Fruit fly (Drosophila melanogaster): Measurements from ENCODE around the gene CG32700.

The CG32700 gene

dm6 chrX:9582659-9583317 lies 32.1 kb upstream of the CG32700 start (continued):
- TF ChIP-seq CG11902 (GFP tag; optimal IDR thresholded peaks at IDR 0.05): peak; percentile 36
- TF ChIP-seq dsx (GFP tag; optimal IDR thresholded peaks at IDR 0.05; ENCODE audit: poor library complexity, severe bottlenecking): peak; percentile 57
- peak; percentile 44 to 73 for TF ChIP-seq ss (GFP tag; optimal IDR thresholded peaks at IDR 0.05)
- TF ChIP-seq Ets21C (GFP tag; optimal IDR thresholded peaks at IDR 0.05): peak; percentile 15
- TF ChIP-seq CG9139 (GFP tag; optimal IDR thresholded peaks at IDR 0.05): no peak
- no peak for TF ChIP-seq Hr38 (GFP tag; optimal IDR thresholded peaks at IDR 0.05)
- peak; percentile 33 for TF ChIP-seq CG4318 (GFP tag; optimal IDR thresholded peaks at IDR 0.05)
- TF ChIP-seq Sox102F (GFP tag; optimal IDR thresholded peaks at IDR 0.05): peak; percentile 46
- TF ChIP-seq spab (GFP tag; optimal IDR thresholded peaks at IDR 0.05): peak; percentile 44
- TF ChIP-seq CG8632 (GFP tag; optimal IDR thresholded peaks at IDR 0.05): peak; percentile 69
- TF ChIP-seq Ets96B (tag; optimal IDR thresholded peaks at IDR 0.05): peak; percentile 68
- no peak for TF ChIP-seq dac (GFP tag; optimal IDR thresholded peaks at IDR 0.05)
- TF ChIP-seq CG6854 (GFP tag; optimal IDR thresholded peaks at IDR 0.05): no peak
- peak; percentile 47; the same call in 1 of the 3 replicates for TF ChIP-seq eg (GFP tag; IDR thresholded peaks at IDR 0.05)
- peak; percentile 65 for TF ChIP-seq OdsH (GFP tag; optimal IDR thresholded peaks at IDR 0.05)
- TF ChIP-seq Hr39 (GFP tag; optimal IDR thresholded peaks at IDR 0.05): peak; percentile 47
- TF ChIP-seq CG31627 (GFP tag; optimal IDR thresholded peaks at IDR 0.05): peak; percentile 30
- TF ChIP-seq CG34406 (GFP tag; optimal IDR thresholded peaks at IDR 0.05): peak; percentile 68
- peak; percentile 65 for TF ChIP-seq CG6792 (GFP tag; optimal IDR thresholded peaks at IDR 0.05)
- TF ChIP-seq esn (GFP tag; optimal IDR thresholded peaks at IDR 0.05): peak; percentile 75
- peak; percentile 77 for TF ChIP-seq svp (GFP tag)
- TF ChIP-seq acj6 (GFP tag; optimal IDR thresholded peaks at IDR 0.05): peak; percentile 58
- no peak for TF ChIP-seq CG11762 (GFP tag; optimal IDR thresholded peaks at IDR 0.05; ENCODE audit: insufficient read depth)
- peak; percentile 94 for TF ChIP-seq Eip78C (GFP tag)
- TF ChIP-seq Met (GFP tag; optimal IDR thresholded peaks at IDR 0.05): peak; percentile 69
- peak; percentile 31 for TF ChIP-seq cyc (GFP tag; optimal IDR thresholded peaks at IDR 0.05)
- peak; percentile 65 for TF ChIP-seq topi (GFP tag; optimal IDR thresholded peaks at IDR 0.05)
- no peak for TF ChIP-seq fkh (GFP tag; optimal IDR thresholded peaks at IDR 0.05)

DNA sequence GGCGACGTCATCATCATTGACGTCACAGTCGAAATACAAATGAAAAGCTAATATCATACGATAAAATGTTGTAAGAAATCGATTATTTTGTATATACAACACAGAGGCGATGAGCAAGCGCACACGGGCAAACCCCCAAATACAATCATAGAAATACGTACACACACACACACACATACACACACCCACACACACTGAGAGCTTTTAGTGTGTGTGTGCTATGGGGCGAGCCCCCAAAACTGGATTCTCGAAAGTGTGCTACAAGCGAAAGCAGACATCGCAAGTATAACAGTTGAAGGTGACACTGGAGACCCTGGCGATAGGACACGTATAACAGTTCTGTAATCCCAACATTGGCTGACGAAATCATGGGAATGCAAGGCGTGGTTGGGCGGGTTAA lies 31.2 kb upstream of the CG32700 start:
- TF ChIP-seq CG10669 (GFP tag; optimal IDR thresholded peaks at IDR 0.05) (no peak), ss (GFP tag; optimal IDR thresholded peaks at IDR 0.05) (peak; percentile 35), CG11902 (GFP tag; optimal IDR thresholded peaks at IDR 0.05) (no peak), CG8632 (GFP tag; optimal IDR thresholded peaks at IDR 0.05) (no peak), fd85E (GFP tag; optimal IDR thresholded peaks at IDR 0.05) (no peak), CG3032 (tag; optimal IDR thresholded peaks at IDR 0.05) (no peak), acj6 (GFP tag; optimal IDR thresholded peaks at IDR 0.05) (no peak), CG3919 (GFP tag; optimal IDR thresholded peaks at IDR 0.05) (no peak), CG8119 (GFP tag; IDR thresholded peaks at IDR 0.05) (no peak), topi (GFP tag; optimal IDR thresholded peaks at IDR 0.05) (peak; percentile 22), dsx (GFP tag; optimal IDR thresholded peaks at IDR 0.05; ENCODE audit: poor library complexity, severe bottlenecking) (peak; percentile 56), Eip75B (GFP tag; optimal IDR thresholded peaks at IDR 0.05) (no peak), salr (GFP tag; optimal IDR thresholded peaks at IDR 0.05) (no peak), CG15336 (GFP tag; IDR thresholded peaks at IDR 0.05) (peak; percentile 9; the same call in 1 of the 2 replicates), Blimp-1 (GFP tag; optimal IDR thresholded peaks at IDR 0.05) (peak; percentile 81), CG6163 (GFP tag; IDR thresholded peaks at IDR 0.05) (no peak), CG6808 (GFP tag; optimal IDR thresholded peaks at IDR 0.05) (no peak), Sox102F (GFP tag; optimal IDR thresholded peaks at IDR 0.05) (no peak), cyc (GFP tag; optimal IDR thresholded peaks at IDR 0.05) (no peak), Eip78C (GFP tag) (peak; percentile 79), svp (GFP tag) (peak; percentile 62), CG6276 (GFP tag; optimal IDR thresholded peaks at IDR 0.05) (no peak), Met (GFP tag; optimal IDR thresholded peaks at IDR 0.05) (no peak), OdsH (GFP tag; optimal IDR thresholded peaks at IDR 0.05) (no peak), CG8319 (GFP tag; optimal IDR thresholded peaks at IDR 0.05) (peak; percentile 37), CG11294 (GFP tag; IDR thresholded peaks at IDR 0.05) (no peak), lz (GFP tag; optimal IDR thresholded peaks at IDR 0.05) (no peak), Hr38 (GFP tag; optimal IDR thresholded peaks at IDR 0.05) (no peak), vri (GFP tag; optimal IDR thresholded peaks at IDR 0.05) (no peak), Lpt (GFP tag; optimal IDR thresholded peaks at IDR 0.05) (peak; percentile 13), Hr4 (GFP tag; optimal IDR thresholded peaks at IDR 0.05) (no peak), Smox (GFP tag; optimal IDR thresholded peaks at IDR 0.05) (no peak), CG34406 (GFP tag; optimal IDR thresholded peaks at IDR 0.05) (no peak), CG7368 (GFP tag; optimal IDR thresholded peaks at IDR 0.05) (no peak)
